Worm (Caenorhabditis elegans) whole organism, late embryonic: ENCODE results near the gene grl-21.

Experiments used
- ama-1 ChIP-seq: fragments of 150-350 bp; optimal IDR thresholded peaks from 2 replicates; lab custom pipeline; 2014
- ceh-14 ChIP-seq: sonication (generic microtip); optimal IDR thresholded peaks from 2 replicates; lab custom pipeline; 2016; ENCODE audit warnings: missing genotype, missing genetic modification characterization, missing compliant biosample characterization
- ceh-18 ChIP-seq: sonication (generic microtip); optimal IDR thresholded peaks from 2 replicates; lab custom pipeline; 2016; ENCODE audit warnings: missing genetic modification characterization, missing compliant biosample characterization
- ceh-19 ChIP-seq: fragments of 200-800 bp; sonication (Bioruptor generic); optimal IDR thresholded peaks from 2 replicates; lab custom pipeline; 2018; ENCODE audit warnings: mild to moderate bottlenecking, missing genetic modification characterization, missing compliant biosample characterization
- ceh-24 ChIP-seq: sonication (generic microtip); optimal IDR thresholded peaks from 2 replicates; lab custom pipeline; 2016; ENCODE audit warnings: mild to moderate bottlenecking, missing genetic modification characterization, missing compliant biosample characterization
- ceh-30 ChIP-seq: fragments of 150-350 bp; optimal IDR thresholded peaks from 2 replicates; lab custom pipeline; 2014; ENCODE audit warnings: missing biosample characterization, missing genetic modification characterization
- ceh-34 ChIP-seq: sonication (generic microtip); optimal IDR thresholded peaks from 2 replicates; lab custom pipeline; 2016; ENCODE audit warnings: mild to moderate bottlenecking, missing genetic modification characterization, missing compliant biosample characterization
- ceh-45 ChIP-seq: fragments of 200-800 bp; sonication (Bioruptor generic); IDR thresholded peaks from 2 replicates; pipeline ENCODE4 v1.3.6; 2022; ENCODE audit warnings: missing genetic modification reagents, missing genetic modification characterization, missing compliant biosample characterization
- ceh-6 ChIP-seq: fragments of 200-800 bp; sonication (Bioruptor generic); optimal IDR thresholded peaks from 2 replicates; lab custom pipeline; 2018; ENCODE audit warnings: mild to moderate bottlenecking, missing genetic modification characterization, missing compliant biosample characterization
- dve-1 ChIP-seq: sonication (generic microtip); optimal IDR thresholded peaks from 2 replicates; lab custom pipeline; 2017; ENCODE audit warnings: antibody characterized with exemption, mild to moderate bottlenecking, missing genetic modification characterization, missing compliant biosample characterization
- elt-2 ChIP-seq: sonication (generic microtip); optimal IDR thresholded peaks from 2 replicates; lab custom pipeline; 2016; ENCODE audit warnings: missing genetic modification reagents, missing genetic modification characterization, missing compliant biosample characterization
- elt-4 ChIP-seq: sonication (generic microtip); optimal IDR thresholded peaks from 2 replicates; lab custom pipeline; 2016; ENCODE audit warnings: missing genetic modification characterization, missing compliant biosample characterization
- ets-4 ChIP-seq: sonication (generic microtip); optimal IDR thresholded peaks from 2 replicates; lab custom pipeline; 2016; ENCODE audit warnings: missing genetic modification characterization, missing compliant biosample characterization
- fax-1 ChIP-seq: sonication (generic microtip); optimal IDR thresholded peaks from 2 replicates; lab custom pipeline; 2016; ENCODE audit warnings: missing genotype, missing genetic modification characterization, missing compliant biosample characterization
- fkh-10 ChIP-seq: fragments of 150-350 bp; optimal IDR thresholded peaks from 2 replicates; lab custom pipeline; 2014; ENCODE audit warnings: missing biosample characterization, missing genetic modification reagents, missing genetic modification characterization
- gmeb-2 ChIP-seq: sonication (generic microtip); optimal IDR thresholded peaks from 2 replicates; lab custom pipeline; 2016; ENCODE audit warnings: missing genetic modification characterization, inconsistent platforms, missing compliant biosample characterization
- hlh-13 ChIP-seq: fragments of 200-800 bp; sonication (Bioruptor generic); optimal IDR thresholded peaks from 2 replicates; lab custom pipeline; 2018; ENCODE audit warnings: mild to moderate bottlenecking, missing genetic modification characterization, missing compliant biosample characterization
- hlh-30 ChIP-seq: sonication (generic microtip); optimal IDR thresholded peaks from 2 replicates; lab custom pipeline; 2017; ENCODE audit warnings: antibody characterized with exemption, missing genetic modification characterization, missing compliant biosample characterization; ENCODE audit not compliant: insufficient read depth
- lin-11 ChIP-seq: fragments of 200-800 bp; sonication (Bioruptor generic); optimal IDR thresholded peaks from 2 replicates; lab custom pipeline; 2018; ENCODE audit warnings: mild to moderate bottlenecking, missing genetic modification characterization, missing compliant biosample characterization
- madf-2 ChIP-seq: sonication (generic microtip); optimal IDR thresholded peaks from 2 replicates; lab custom pipeline; 2017; ENCODE audit warnings: missing genetic modification characterization, missing compliant biosample characterization
- nhr-232 ChIP-seq: sonication (generic microtip); optimal IDR thresholded peaks from 2 replicates; lab custom pipeline; 2016; ENCODE audit warnings: missing genetic modification characterization, missing compliant biosample characterization
- npax-4 ChIP-seq: sonication (generic microtip); optimal IDR thresholded peaks from 2 replicates; lab custom pipeline; 2016; ENCODE audit warnings: missing genetic modification characterization, missing compliant biosample characterization
- odd-2 ChIP-seq: sonication (generic microtip); optimal IDR thresholded peaks from 2 replicates; lab custom pipeline; 2017; ENCODE audit warnings: antibody characterized with exemption, mild to moderate bottlenecking, missing genetic modification characterization, missing compliant biosample characterization
- pat-9 ChIP-seq: fragments of 200-800 bp; sonication (Bioruptor generic); optimal IDR thresholded peaks from 2 replicates; lab custom pipeline; 2018; ENCODE audit warnings: mild to moderate bottlenecking, missing genetic modification characterization, moderate library complexity, missing compliant biosample characterization
- pros-1 ChIP-seq: fragments of 150-350 bp; optimal IDR thresholded peaks from 2 replicates; lab custom pipeline; 2014; ENCODE audit warnings: missing biosample characterization, missing genetic modification reagents, missing genetic modification characterization
- sdc-2 ChIP-seq: sonication (generic microtip); optimal IDR thresholded peaks from 2 replicates; lab custom pipeline; 2016; ENCODE audit warnings: missing genotype, missing genetic modification characterization, missing compliant biosample characterization
- sox-4 ChIP-seq: sonication (generic microtip); optimal IDR thresholded peaks from 2 replicates; lab custom pipeline; 2017; ENCODE audit warnings: mild to moderate bottlenecking, missing genetic modification characterization, inconsistent platforms, missing compliant biosample characterization
- syd-9 ChIP-seq: sonication (generic microtip); optimal IDR thresholded peaks from 2 replicates; lab custom pipeline; 2016; ENCODE audit warnings: mild to moderate bottlenecking, missing genetic modification characterization, moderate library complexity, missing compliant biosample characterization
- ttx-3 ChIP-seq: sonication (generic microtip); optimal IDR thresholded peaks from 2 replicates; lab custom pipeline; 2016; ENCODE audit warnings: missing genetic modification reagents, missing genetic modification characterization, missing compliant biosample characterization
- unc-42 ChIP-seq: sonication (generic microtip); optimal IDR thresholded peaks from 2 replicates; lab custom pipeline; 2016; ENCODE audit warnings: missing genotype, missing genetic modification characterization, missing compliant biosample characterization
- unc-55 ChIP-seq: sonication (generic microtip); optimal IDR thresholded peaks from 2 replicates; lab custom pipeline; 2017; ENCODE audit warnings: missing biosample characterization, missing genetic modification reagents, missing genetic modification characterization
- zip-5 ChIP-seq: sonication (generic microtip); optimal IDR thresholded peaks from 2 replicates; lab custom pipeline; 2016; ENCODE audit warnings: missing genetic modification characterization, missing compliant biosample characterization

Gene grl-21

ce11 chrIV:10697022-10697979, 40.0 kb upstream of the grl-21 start, which contains the start of gene allo-1:
Gene allo-1 (minus strand): TSS chrIV:10697072.
- TF ChIP-seq hlh-30 (tag; lab: Kevin White, UChicago): peak; percentile 79
- TF ChIP-seq lin-11: no peak
- peak; percentile 28 for TF ChIP-seq ceh-18
- TF ChIP-seq unc-55 (GFP tag; lab: Kevin White, UChicago): peak; percentile 23
- no peak for TF ChIP-seq sdc-2 (tag; lab: Kevin White, UChicago)
- no peak for TF ChIP-seq ceh-6
- TF ChIP-seq elt-4: no peak

- TF ChIP-seq elt-2 (tag; lab: Kevin White, UChicago) (no peak), ceh-24 (no peak), fax-1 (no peak), unc-42 (tag; lab: Kevin White, UChicago) (no peak), zip-5 (tag; lab: Kevin White, UChicago) (no peak), ceh-19 (GFP tag; lab: Kevin White, UChicago) (no peak), pros-1 (tag; lab: Kevin White, UChicago) (no peak), sox-4 (no peak), npax-4 (tag; lab: Kevin White, UChicago) (no peak), ets-4 (no peak), hlh-13 (GFP tag; lab: Kevin White, UChicago) (no peak)
These were observed 38.8 kb upstream of the grl-21 start for ce11 chrIV:10698486-10698885.

- TF ChIP-seq ttx-3 (no peak), ceh-18 (no peak), sdc-2 (tag; lab: Kevin White, UChicago) (no peak), madf-2 (tag; lab: Kevin White, UChicago) (no peak), nhr-232 (tag; lab: Kevin White, UChicago) (no peak), dve-1 (tag; lab: Kevin White, UChicago) (no peak), ceh-14 (tag; lab: Kevin White, UChicago) (no peak), pat-9 (no peak), pros-1 (tag; lab: Kevin White, UChicago) (no peak), ceh-45 (no peak), ama-1 (no peak), odd-2 (no peak), gmeb-2 (no peak)
These were observed 38.3 kb upstream of the grl-21 start for ce11 chrIV:10699000-10699399.

- no peak for TF ChIP-seq gmeb-2
- no peak for TF ChIP-seq ceh-14 (tag; lab: Kevin White, UChicago)
- no peak for TF ChIP-seq fax-1
These were observed 37.6 kb upstream of the grl-21 start, which contains the start of gene R102.11 for ce11 chrIV:10699660-10700059. Gene R102.11 (minus strand): TSS chrIV:10699760.

- TF ChIP-seq fkh-10 (GFP tag; lab: Kevin White, UChicago) (no peak), ceh-30 (no peak), fax-1 (no peak), syd-9 (tag; lab: Kevin White, UChicago) (no peak), ceh-34 (tag; lab: Kevin White, UChicago) (no peak), odd-2 (no peak), pat-9 (no peak)
These were observed 35.3 kb upstream of the grl-21 start for ce11 chrIV:10701866-10702458.
